Fruit fly (Drosophila melanogaster) whole organism, pupa: ENCODE measurements around the gene CG32856.

Source experiments
- CG10348 ChIP-seq: fragments of 200-800 bp; sonication (Bioruptor generic); IDR thresholded peaks from 2 replicates; pipeline ENCODE4 v1.3.6; 2022; ENCODE audit warnings: missing biosample characterization, missing genetic modification characterization
- CG12605 ChIP-seq: fragments of 200-800 bp; sonication (Bioruptor generic); IDR thresholded peaks from 2 replicates; pipeline ENCODE4 v1.3.6; 2022; ENCODE audit warnings: missing biosample characterization, missing genetic modification characterization
- CG13204 ChIP-seq: fragments of 200-800 bp; sonication (Bioruptor generic); optimal IDR thresholded peaks from 2 replicates; lab custom pipeline; 2018; ENCODE audit warnings: missing biosample characterization, mild to moderate bottlenecking, missing genetic modification characterization, moderate library complexity
- CG14655 ChIP-seq: fragments of 200-800 bp; sonication (Bioruptor generic); optimal IDR thresholded peaks from 3 replicates; lab custom pipeline; 2017; ENCODE audit warnings: mild to moderate bottlenecking, missing biosample characterization, missing genetic modification reagents, missing genetic modification characterization
- CG15710 ChIP-seq: fragments of 200-800 bp; sonication (Bioruptor generic); optimal IDR thresholded peaks from 2 replicates; lab custom pipeline; 2018; ENCODE audit warnings: missing biosample characterization, mild to moderate bottlenecking, missing genetic modification characterization, moderate library complexity
- CG17806 ChIP-seq: fragments of 200-800 bp; sonication (Bioruptor generic); optimal IDR thresholded peaks from 2 replicates; lab custom pipeline; 2018; ENCODE audit warnings: missing biosample characterization, mild to moderate bottlenecking, missing genetic modification characterization, moderate library complexity
- CG32121 ChIP-seq: fragments of 200-800 bp; sonication (Bioruptor generic); IDR thresholded peaks from 2 replicates; pipeline ENCODE4 v1.3.6; 2022; ENCODE audit warnings: missing biosample characterization, missing genetic modification characterization
- CG34367 ChIP-seq: fragments of 200-800 bp; sonication (Bioruptor generic); optimal IDR thresholded peaks from 2 replicates; lab custom pipeline; 2018; ENCODE audit warnings: missing biosample characterization, mild to moderate bottlenecking, missing genetic modification characterization
- CG4496 ChIP-seq: fragments of 200-800 bp; sonication (Bioruptor generic); IDR thresholded peaks from 3 replicates; pipeline ENCODE4 v1.3.6; 2022; ENCODE audit warnings: missing biosample characterization, missing genetic modification characterization
- CG8159 ChIP-seq: fragments of 200-800 bp; sonication (Bioruptor generic); optimal IDR thresholded peaks from 3 replicates; lab custom pipeline; 2018; ENCODE audit warnings: missing biosample characterization, mild to moderate bottlenecking, missing genetic modification characterization, moderate library complexity
- CG8301 ChIP-seq: fragments of 200-800 bp; sonication (Bioruptor generic); optimal IDR thresholded peaks from 2 replicates; lab custom pipeline; 2018; ENCODE audit warnings: missing biosample characterization, mild to moderate bottlenecking, missing genetic modification characterization
- CG9948 ChIP-seq: fragments of 200-800 bp; sonication (Bioruptor generic); optimal IDR thresholded peaks from 2 replicates; lab custom pipeline; 2018; ENCODE audit warnings: missing biosample characterization, mild to moderate bottlenecking, missing genetic modification characterization, moderate library complexity
- D1 ChIP-seq: fragments of 200-800 bp; sonication (Bioruptor generic); optimal IDR thresholded peaks from 2 replicates; lab custom pipeline; 2018; ENCODE audit warnings: missing biosample characterization, mild to moderate bottlenecking, missing genetic modification characterization, moderate library complexity
- EcR ChIP-seq: fragments of 200-800 bp; sonication (Bioruptor generic); optimal IDR thresholded peaks from 3 replicates; lab custom pipeline; 2019; ENCODE audit warnings: missing biosample characterization, missing genetic modification characterization, mild to moderate bottlenecking, moderate library complexity, missing genetic modification reagents
- Ets98B ChIP-seq: fragments of 200-800 bp; sonication (Bioruptor generic); IDR thresholded peaks from 2 replicates; pipeline ENCODE4 v1.3.6; 2022; ENCODE audit warnings: missing biosample characterization, missing genetic modification characterization
- Pif1A ChIP-seq: fragments of 200-800 bp; sonication (Bioruptor generic); optimal IDR thresholded peaks from 3 replicates; lab custom pipeline; 2016; ENCODE audit warnings: missing biosample characterization, missing genetic modification characterization
- Pif1B ChIP-seq: fragments of 200-800 bp; sonication (Bioruptor generic); optimal IDR thresholded peaks from 3 replicates; lab custom pipeline; 2016; ENCODE audit warnings: missing biosample characterization, missing genetic modification characterization
- Snoo ChIP-seq: fragments of 200-800 bp; sonication (Bioruptor generic); optimal IDR thresholded peaks from 3 replicates; lab custom pipeline; 2017; ENCODE audit warnings: missing biosample characterization, mild to moderate bottlenecking, missing genetic modification characterization, inconsistent platforms
- fd96Ca ChIP-seq: fragments of 200-800 bp; sonication (Bioruptor generic); IDR thresholded peaks from 3 replicates; pipeline ENCODE4 v1.3.6; 2022; ENCODE audit warnings: missing biosample characterization, missing genetic modification characterization
- gl ChIP-seq: fragments of 200-800 bp; sonication (Bioruptor generic); optimal IDR thresholded peaks from 2 replicates; lab custom pipeline; 2018; ENCODE audit warnings: missing biosample characterization, mild to moderate bottlenecking, missing genetic modification characterization
- rn ChIP-seq: fragments of 200-800 bp; sonication (Bioruptor generic); IDR thresholded peaks from 2 replicates; pipeline ENCODE4 v1.3.6; 2022; ENCODE audit warnings: missing biosample characterization, missing genetic modification characterization

Gene CG32856

DNA sequence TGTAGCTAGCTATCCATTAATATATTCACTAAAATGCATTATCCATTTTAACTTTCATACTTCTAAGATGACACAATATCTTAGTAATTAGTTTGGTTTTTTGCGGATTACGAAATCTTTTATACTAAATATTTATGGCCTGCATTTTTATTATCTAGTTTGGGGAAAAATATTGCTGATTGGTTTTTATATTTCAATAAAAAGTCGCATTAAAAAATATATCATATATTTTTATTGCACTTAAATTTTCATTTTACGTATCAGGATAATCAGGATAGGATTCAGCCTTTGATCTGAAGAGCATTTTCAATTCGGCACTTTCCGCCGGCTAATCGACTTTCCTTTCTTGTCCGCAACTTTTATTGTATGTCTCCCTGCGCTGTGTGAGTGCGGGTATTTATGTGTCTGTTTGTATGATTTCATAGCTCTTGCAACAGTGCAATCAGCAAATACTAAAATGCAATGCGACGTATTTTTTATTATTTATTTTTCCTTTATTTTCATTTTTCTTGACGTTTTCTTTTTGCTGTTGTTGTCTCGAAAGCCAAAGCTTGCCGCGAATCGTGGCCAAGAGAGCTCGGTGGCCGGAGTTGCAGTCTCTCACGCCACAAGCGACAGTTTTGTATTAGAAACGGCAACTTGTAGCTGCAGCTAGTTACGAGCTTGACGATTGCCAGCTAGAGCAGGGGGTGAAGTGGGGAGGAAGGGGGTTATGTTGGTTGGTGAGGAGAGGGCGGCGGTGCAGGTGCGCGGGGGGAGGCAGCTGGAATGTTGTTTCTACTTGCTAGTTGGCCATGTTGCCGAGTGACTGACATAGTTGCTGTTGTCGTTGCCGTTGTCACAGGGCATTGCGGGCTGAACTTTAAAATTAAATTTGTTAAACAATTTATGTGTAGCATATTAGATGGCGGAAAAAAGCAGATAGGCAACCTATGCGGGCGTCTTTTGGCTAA, 42.3 kb downstream of the CG32856 start:
- no peak for TF ChIP-seq EcR
- peak; percentile 51; the same call in 1 of the 2 replicates for TF ChIP-seq CG32121 (GFP tag; lab: Robert Waterston, UW)
- peak; percentile 79 for TF ChIP-seq CG12605 (GFP tag; lab: Robert Waterston, UW)
- TF ChIP-seq CG34367 (tag; lab: Kevin White, UChicago), result no peak
- no peak for TF ChIP-seq Snoo (tag; lab: Kevin White, UChicago)
- no peak for TF ChIP-seq CG15710
- no peak for TF ChIP-seq CG8159 (tag; lab: Kevin White, UChicago)
- no peak for TF ChIP-seq CG10348 (GFP tag; lab: Robert Waterston, UW)
- TF ChIP-seq CG9948 (tag; lab: Kevin White, UChicago), result no peak
- TF ChIP-seq CG14655 (GFP tag; lab: Kevin White, UChicago), result peak; percentile 44
- no peak for TF ChIP-seq gl (tag; lab: Kevin White, UChicago)
- no peak for TF ChIP-seq Pif1A
- no peak for TF ChIP-seq fd96Ca (GFP tag; lab: Robert Waterston, UW)
- peak; percentile 50; the same call in 1 of the 2 replicates for TF ChIP-seq Ets98B (GFP tag; lab: Robert Waterston, UW)
- no peak for TF ChIP-seq Pif1B (GFP tag; lab: Kevin White, UChicago)
- TF ChIP-seq CG17806 (tag; lab: Kevin White, UChicago), result no peak
- no peak for TF ChIP-seq CG4496 (GFP tag; lab: Robert Waterston, UW)
- no peak for TF ChIP-seq rn
- no peak for TF ChIP-seq CG13204 (GFP tag; lab: Kevin White, UChicago)
- peak; percentile 10 for TF ChIP-seq CG8301 (tag; lab: Kevin White, UChicago)
- no peak for TF ChIP-seq D1 (tag; lab: Kevin White, UChicago)

DNA sequence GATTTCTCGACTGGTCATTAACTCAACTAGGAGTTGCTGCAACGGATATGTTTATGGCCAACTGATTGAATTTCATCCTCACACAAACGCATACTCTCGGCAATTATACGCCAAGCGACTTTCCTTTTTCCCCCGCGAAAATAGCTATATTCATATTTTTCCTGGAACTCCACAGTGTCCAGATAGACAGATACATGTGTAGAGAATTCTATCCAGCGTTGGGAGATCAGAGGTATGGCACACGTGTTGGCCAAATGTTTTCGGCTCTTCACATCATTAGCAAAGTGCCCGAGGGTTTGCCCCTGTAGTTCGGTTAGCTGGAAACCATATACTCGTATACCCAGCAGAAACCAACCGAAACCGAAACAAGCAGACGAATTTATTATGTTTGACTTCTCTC, 43.4 kb downstream of the CG32856 start:
- no peak for TF ChIP-seq Snoo (tag; lab: Kevin White, UChicago)
- TF ChIP-seq CG13204 (GFP tag; lab: Kevin White, UChicago), result no peak
- TF ChIP-seq CG4496 (GFP tag; lab: Robert Waterston, UW), result no peak
- TF ChIP-seq Pif1B (GFP tag; lab: Kevin White, UChicago), result no peak
- no peak for TF ChIP-seq CG8301 (tag; lab: Kevin White, UChicago)
- TF ChIP-seq CG12605 (GFP tag; lab: Robert Waterston, UW), result no peak
- TF ChIP-seq gl (tag; lab: Kevin White, UChicago), result no peak
- no peak for TF ChIP-seq Ets98B (GFP tag; lab: Robert Waterston, UW)
- TF ChIP-seq CG9948 (tag; lab: Kevin White, UChicago), result no peak
- no peak for TF ChIP-seq CG17806 (tag; lab: Kevin White, UChicago)
- no peak for TF ChIP-seq CG32121 (GFP tag; lab: Robert Waterston, UW)
- TF ChIP-seq CG10348 (GFP tag; lab: Robert Waterston, UW), result no peak
- no peak for TF ChIP-seq Pif1A
- no peak for TF ChIP-seq rn
- no peak for TF ChIP-seq fd96Ca (GFP tag; lab: Robert Waterston, UW)
- no peak for TF ChIP-seq CG15710
- TF ChIP-seq CG34367 (tag; lab: Kevin White, UChicago), result no peak

dm6 chr3R:15920751-15921156, 44.4 kb downstream of the CG32856 start, which contains the start of gene Fbxl7:
Fbxl7 (plus strand) TSS chr3R:15920898.
- TF ChIP-seq EcR, result peak; percentile 53
- peak; percentile 17 for TF ChIP-seq gl (tag; lab: Kevin White, UChicago)
- TF ChIP-seq CG15710, result peak; percentile 4
- no peak for TF ChIP-seq Pif1A
- peak; percentile 69 for TF ChIP-seq CG4496 (GFP tag; lab: Robert Waterston, UW)
- TF ChIP-seq CG32121 (GFP tag; lab: Robert Waterston, UW), result peak; percentile 29; the same call in 1 of the 2 replicates
- TF ChIP-seq CG8159 (tag; lab: Kevin White, UChicago), result no peak
- TF ChIP-seq rn, result no peak
- peak; percentile 48; the same call in 1 of the 3 replicates for TF ChIP-seq fd96Ca (GFP tag; lab: Robert Waterston, UW)
- no peak for TF ChIP-seq CG9948 (tag; lab: Kevin White, UChicago)
- peak; percentile 67 for TF ChIP-seq CG13204 (GFP tag; lab: Kevin White, UChicago)
- TF ChIP-seq CG12605 (GFP tag; lab: Robert Waterston, UW), result peak; percentile 59; the same call in 1 of the 2 replicates
- TF ChIP-seq Ets98B (GFP tag; lab: Robert Waterston, UW), result peak; percentile 63

DNA sequence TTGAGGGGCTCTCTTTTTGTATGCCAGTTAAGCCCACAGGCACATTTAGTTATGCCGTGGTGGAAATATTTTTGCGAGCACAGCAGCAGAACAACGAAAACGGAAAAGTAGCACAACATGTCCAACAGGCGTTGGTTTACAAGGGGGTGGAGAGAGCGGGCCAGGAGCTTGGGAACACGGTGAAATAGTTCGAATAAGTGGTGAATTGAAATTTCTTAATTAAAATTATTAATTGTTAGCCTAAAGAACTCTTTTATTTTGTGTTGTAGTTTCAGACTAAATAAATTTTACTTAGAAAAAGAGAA, 45.0 kb downstream of the CG32856 start:
- no peak for TF ChIP-seq fd96Ca (GFP tag; lab: Robert Waterston, UW)
- TF ChIP-seq CG32121 (GFP tag; lab: Robert Waterston, UW), result peak; percentile 6; the same call in 1 of the 2 replicates
- no peak for TF ChIP-seq CG17806 (tag; lab: Kevin White, UChicago)
- peak; percentile 1 for TF ChIP-seq CG14655 (GFP tag; lab: Kevin White, UChicago)
- TF ChIP-seq CG4496 (GFP tag; lab: Robert Waterston, UW), result no peak
- no peak for TF ChIP-seq rn
- no peak for TF ChIP-seq Ets98B (GFP tag; lab: Robert Waterston, UW)
- no peak for TF ChIP-seq D1 (tag; lab: Kevin White, UChicago)
- no peak for TF ChIP-seq Snoo (tag; lab: Kevin White, UChicago)
- TF ChIP-seq CG15710, result no peak
- no peak for TF ChIP-seq CG13204 (GFP tag; lab: Kevin White, UChicago)
